Worm (Caenorhabditis elegans): ENCODE data around the gene F13H6.5.

DNA sequence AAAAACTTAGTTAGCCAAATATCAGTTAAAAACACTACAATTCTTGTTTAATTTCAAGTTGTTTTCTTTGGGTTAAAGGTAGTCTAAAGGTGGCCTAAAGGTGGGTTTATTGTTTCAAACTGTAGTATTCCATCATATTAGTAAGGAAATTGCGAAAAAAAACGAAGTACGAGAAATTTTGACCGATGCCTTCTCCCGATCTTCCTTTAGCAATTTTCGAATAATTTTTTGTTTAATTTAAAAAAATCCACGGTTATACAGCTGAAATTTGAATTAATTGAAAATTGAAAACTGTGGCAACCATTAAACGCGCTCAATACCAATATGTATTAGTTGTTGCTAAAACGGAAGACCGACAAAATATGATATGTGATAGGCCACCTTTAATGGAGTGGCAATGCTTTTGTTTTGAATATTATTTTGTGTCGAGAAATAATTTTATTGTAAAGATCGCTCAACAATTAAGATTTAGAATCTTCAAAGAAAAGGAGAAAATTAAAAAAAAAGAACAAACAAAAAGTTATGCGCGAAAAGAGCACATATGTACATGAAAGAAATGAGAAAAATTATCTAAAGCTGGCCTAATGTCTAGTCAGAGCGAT is 26.3 kb upstream of the F13H6.5 start:
- TF ChIP-seq ama-1 (optimal IDR thresholded peaks at IDR 0.05) (no peak), hmg-4 (GFP tag; optimal IDR thresholded peaks at IDR 0.05) (no peak)
